Fruit fly (Drosophila melanogaster) whole organism, adult: Measurements from ENCODE around the gene IP3K2.

ENCODE experiments used
- CG11617 ChIP-seq: fragments of 200-800 bp; sonication (Bioruptor generic); optimal IDR thresholded peaks from 2 replicates; lab custom pipeline; 2017; ENCODE audit warnings: mild to moderate bottlenecking, missing biosample characterization, missing genetic modification reagents, missing genetic modification characterization
- CG12768 ChIP-seq: fragments of 200-800 bp; sonication (Bioruptor generic); optimal IDR thresholded peaks from 2 replicates; lab custom pipeline; 2017; ENCODE audit warnings: missing biosample characterization, missing genetic modification characterization, mild to moderate bottlenecking, moderate library complexity, missing genetic modification reagents
- CG14711 ChIP-seq: fragments of 200-800 bp; sonication (Bioruptor generic); optimal IDR thresholded peaks from 2 replicates; lab custom pipeline; 2018; ENCODE audit warnings: missing biosample characterization, mild to moderate bottlenecking, missing genetic modification characterization, moderate library complexity
- CG1620 ChIP-seq: fragments of 200-800 bp; sonication (Bioruptor generic); optimal IDR thresholded peaks from 2 replicates; lab custom pipeline; 2016; ENCODE audit warnings: missing biosample characterization, missing genetic modification characterization
- CG33017 ChIP-seq: fragments of 200-800 bp; sonication (Bioruptor generic); optimal IDR thresholded peaks from 2 replicates; lab custom pipeline; 2018; ENCODE audit warnings: missing biosample characterization, mild to moderate bottlenecking, missing genetic modification characterization, moderate library complexity
- CG5204 ChIP-seq: fragments of 200-800 bp; sonication (Bioruptor generic); optimal IDR thresholded peaks from 2 replicates; lab custom pipeline; 2016; ENCODE audit warnings: missing biosample characterization, missing genetic modification characterization
- CG7045 ChIP-seq: fragments of 200-800 bp; sonication (Bioruptor generic); optimal IDR thresholded peaks from 2 replicates; lab custom pipeline; 2017; ENCODE audit warnings: missing biosample characterization, mild to moderate bottlenecking, missing genetic modification characterization
- CG7101 ChIP-seq: fragments of 200-800 bp; sonication (Bioruptor generic); optimal IDR thresholded peaks from 2 replicates; lab custom pipeline; 2018; ENCODE audit warnings: missing biosample characterization, mild to moderate bottlenecking, missing genetic modification characterization, moderate library complexity
- Clk ChIP-seq: fragments of 200-800 bp; sonication (Bioruptor generic); optimal IDR thresholded peaks from 2 replicates; lab custom pipeline; 2017; ENCODE audit warnings: missing biosample characterization, missing genetic modification characterization
- Crg-1 ChIP-seq: fragments of 200-800 bp; sonication (Bioruptor generic); optimal IDR thresholded peaks from 2 replicates; lab custom pipeline; 2016; ENCODE audit warnings: missing biosample characterization, missing genetic modification characterization
- Hr96 ChIP-seq: fragments of 200-800 bp; sonication (Bioruptor generic); optimal IDR thresholded peaks from 2 replicates; lab custom pipeline; 2016; ENCODE audit warnings: missing biosample characterization, missing genetic modification characterization
- Mnt ChIP-seq: fragments of 200-800 bp; sonication (Bioruptor generic); optimal IDR thresholded peaks from 2 replicates; lab custom pipeline; 2016; ENCODE audit warnings: missing biosample characterization, mild to moderate bottlenecking, missing genetic modification characterization
- bab1 ChIP-seq: fragments of 200-800 bp; sonication (Bioruptor generic); optimal IDR thresholded peaks from 3 replicates; lab custom pipeline; 2019; ENCODE audit warnings: missing biosample characterization, mild to moderate bottlenecking, missing genetic modification characterization, moderate library complexity
- cic ChIP-seq: fragments of 200-800 bp; sonication (Bioruptor generic); optimal IDR thresholded peaks from 2 replicates; lab custom pipeline; 2017; ENCODE audit warnings: missing biosample characterization, mild to moderate bottlenecking, missing genetic modification characterization, moderate library complexity
- cnc ChIP-seq, 2 experiments: fragments of >200 bp; optimal IDR thresholded peaks; 2 replicates each; lab custom pipeline; 2017
- kay ChIP-seq: fragments of 200-800 bp; sonication (Bioruptor generic); peaks from one replicate; lab custom pipeline; 2016; ENCODE audit warnings: missing biosample characterization, missing genetic modification characterization, borderline replicate concordance
- ovo ChIP-seq: fragments of 200-800 bp; sonication (Bioruptor generic); optimal IDR thresholded peaks from 2 replicates; lab custom pipeline; 2016; ENCODE audit warnings: missing biosample characterization, missing genetic modification characterization
- pad ChIP-seq: fragments of 200-800 bp; sonication (Bioruptor generic); optimal IDR thresholded peaks from 3 replicates; lab custom pipeline; 2017; ENCODE audit warnings: missing biosample characterization, missing genetic modification characterization, mild to moderate bottlenecking, moderate library complexity, missing genetic modification reagents
- tj ChIP-seq: fragments of 200-800 bp; sonication (Bioruptor generic); optimal IDR thresholded peaks from 3 replicates; lab custom pipeline; 2017; ENCODE audit warnings: missing biosample characterization, mild to moderate bottlenecking, missing genetic modification characterization, moderate library complexity
- toe ChIP-seq: fragments of 200-800 bp; sonication (Bioruptor generic); optimal IDR thresholded peaks from 2 replicates; lab custom pipeline; 2016; ENCODE audit warnings: missing biosample characterization, missing genetic modification characterization

The IP3K2 gene

DNA sequence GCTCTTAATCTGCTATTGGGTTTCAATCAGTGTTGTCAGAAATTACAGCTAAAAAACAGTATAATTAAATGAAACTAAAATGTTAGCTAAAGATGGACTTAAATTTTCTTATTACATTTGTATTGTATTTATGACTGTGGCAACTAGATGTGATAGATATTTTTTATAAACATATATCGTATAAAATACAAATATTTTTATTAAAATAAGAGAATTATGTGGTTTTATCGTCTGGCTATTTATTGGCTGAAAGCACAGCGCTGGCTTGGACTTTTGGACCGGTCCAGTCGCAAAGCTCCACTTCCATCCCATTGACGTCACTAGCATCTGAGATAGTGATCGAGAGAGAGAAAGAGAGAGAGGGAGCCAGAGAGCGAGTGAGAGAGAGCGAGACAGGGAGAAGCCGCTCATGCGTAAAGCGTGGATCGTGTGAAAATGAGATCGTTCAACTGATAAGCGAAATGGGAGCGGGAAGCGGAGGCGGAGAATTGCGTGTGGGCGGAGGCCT, 16.0 kb downstream of the IP3K2 start:
- TF ChIP-seq cnc (optimal IDR thresholded peaks at IDR 0.05; lab: Kevin White, UChicago) (no peak), CG14711 (tag; lab: Kevin White, UChicago) (peak; percentile 76), CG7045 (GFP tag; lab: Kevin White, UChicago) (peak; percentile 44), cic (GFP tag; lab: Kevin White, UChicago) (peak; percentile 47), toe (GFP tag; lab: Kevin White, UChicago) (peak; percentile 50), CG33017 (tag; lab: Kevin White, UChicago) (peak; percentile 73), Crg-1 (GFP tag; lab: Kevin White, UChicago) (no peak), Hr96 (GFP tag; lab: Kevin White, UChicago) (peak; percentile 71), kay (GFP tag; lab: Kevin White, UChicago) (peak; percentile 68), Mnt (peak; percentile 57), CG1620 (GFP tag; lab: Kevin White, UChicago) (no peak), Clk (no peak), tj (GFP tag; lab: Kevin White, UChicago) (peak; percentile 78), bab1 (GFP tag; lab: Kevin White, UChicago) (peak; percentile 42), CG7101 (tag; lab: Kevin White, UChicago) (peak; percentile 87), CG11617 (GFP tag; lab: Kevin White, UChicago) (peak; percentile 86), pad (GFP tag; lab: Kevin White, UChicago) (peak; percentile 59), CG5204 (GFP tag; lab: Kevin White, UChicago) (no peak), ovo (GFP tag; lab: Kevin White, UChicago) (peak; percentile 29), CG12768 (GFP tag; lab: Kevin White, UChicago) (peak; percentile 93)

- TF ChIP-seq CG1620 (GFP tag; lab: Kevin White, UChicago) = no peak
- peak; percentile 63 for TF ChIP-seq Mnt
- no peak for TF ChIP-seq cnc (optimal IDR thresholded peaks at IDR 0.05; lab: Kevin White, UChicago)
- no peak for TF ChIP-seq Crg-1 (GFP tag; lab: Kevin White, UChicago)
- peak; percentile 17 for TF ChIP-seq tj (GFP tag; lab: Kevin White, UChicago)
- peak; percentile 35 for TF ChIP-seq cic (GFP tag; lab: Kevin White, UChicago)
- TF ChIP-seq CG14711 (tag; lab: Kevin White, UChicago) = peak; percentile 40
- TF ChIP-seq Clk = no peak
- peak; percentile 8 for TF ChIP-seq pad (GFP tag; lab: Kevin White, UChicago)
- no peak for TF ChIP-seq CG5204 (GFP tag; lab: Kevin White, UChicago)
- peak; percentile 71 for TF ChIP-seq CG11617 (GFP tag; lab: Kevin White, UChicago)
- TF ChIP-seq bab1 (GFP tag; lab: Kevin White, UChicago) = no peak
- TF ChIP-seq CG7045 (GFP tag; lab: Kevin White, UChicago) = no peak
- TF ChIP-seq CG33017 (tag; lab: Kevin White, UChicago) = no peak
- no peak for TF ChIP-seq toe (GFP tag; lab: Kevin White, UChicago)
- TF ChIP-seq Hr96 (GFP tag; lab: Kevin White, UChicago) = no peak
- no peak for TF ChIP-seq kay (GFP tag; lab: Kevin White, UChicago)
- TF ChIP-seq CG12768 (GFP tag; lab: Kevin White, UChicago) = peak; percentile 7
- no peak for TF ChIP-seq ovo (GFP tag; lab: Kevin White, UChicago)
- TF ChIP-seq CG7101 (tag; lab: Kevin White, UChicago) = peak; percentile 55
Observed at dm6 chrX:13320697-13321445, 17.4 kb downstream of the IP3K2 start.

DNA sequence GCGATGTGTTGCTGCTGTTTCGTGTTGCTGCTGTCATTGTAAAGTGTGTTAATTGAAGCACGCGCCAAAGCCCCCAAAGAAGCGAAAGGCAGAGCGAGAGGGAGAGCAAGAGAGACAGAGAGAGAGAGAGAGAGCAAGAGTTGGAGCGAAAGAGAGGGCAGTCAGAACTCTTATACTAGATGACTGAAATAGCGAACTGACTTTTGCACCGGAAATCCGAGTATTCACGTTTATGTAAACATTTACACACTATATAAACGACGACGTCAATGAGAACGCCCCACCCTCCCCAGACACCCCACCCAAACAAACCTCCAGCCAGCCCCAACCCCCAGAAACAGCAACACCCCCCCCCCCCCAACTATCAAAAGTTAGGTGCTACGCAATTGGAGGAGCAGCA, 19.0 kb downstream of the IP3K2 start:
- peak; percentile 5 for TF ChIP-seq Mnt
- TF ChIP-seq CG7101 (tag; lab: Kevin White, UChicago) = peak; percentile 42
- peak; percentile 7 for TF ChIP-seq CG33017 (tag; lab: Kevin White, UChicago)
- no peak for TF ChIP-seq CG7045 (GFP tag; lab: Kevin White, UChicago)
- TF ChIP-seq CG12768 (GFP tag; lab: Kevin White, UChicago) = peak; percentile 80
- TF ChIP-seq Clk = no peak
- TF ChIP-seq cic (GFP tag; lab: Kevin White, UChicago) = peak; percentile 41
- TF ChIP-seq cnc (optimal IDR thresholded peaks at IDR 0.05; lab: Kevin White, UChicago) = no peak

DNA sequence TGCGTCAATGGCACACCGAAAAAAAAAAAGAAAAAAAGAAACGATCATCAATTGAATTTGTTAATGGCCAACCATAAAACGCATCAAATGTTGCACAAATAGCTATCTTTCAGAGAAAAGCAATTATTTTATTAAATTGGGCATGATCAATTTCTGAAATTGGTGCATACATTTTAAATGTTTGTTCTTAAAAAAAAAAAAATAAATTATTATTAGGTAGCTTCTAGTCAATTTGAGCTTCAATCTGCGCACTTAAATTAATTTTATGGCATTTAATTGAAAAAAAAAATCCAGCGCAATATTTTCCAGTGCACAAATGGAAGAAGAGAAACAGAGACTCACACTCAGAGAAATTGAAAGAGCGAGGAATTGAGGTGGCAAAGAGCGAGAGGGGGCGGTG, 19.7 kb downstream of the IP3K2 start:
- TF ChIP-seq CG33017 (tag; lab: Kevin White, UChicago) (no peak), pad (GFP tag; lab: Kevin White, UChicago) (no peak), Mnt (peak; percentile 24), toe (GFP tag; lab: Kevin White, UChicago) (peak; percentile 25), cnc (optimal IDR thresholded peaks at IDR 0.05; lab: Kevin White, UChicago) (no peak), Clk (no peak), ovo (GFP tag; lab: Kevin White, UChicago) (no peak), CG14711 (tag; lab: Kevin White, UChicago) (peak; percentile 45), cic (GFP tag; lab: Kevin White, UChicago) (no peak), CG7045 (GFP tag; lab: Kevin White, UChicago) (no peak), Hr96 (GFP tag; lab: Kevin White, UChicago) (peak; percentile 48), CG12768 (GFP tag; lab: Kevin White, UChicago) (no peak), CG7101 (tag; lab: Kevin White, UChicago) (peak; percentile 57), bab1 (GFP tag; lab: Kevin White, UChicago) (peak; percentile 21), Crg-1 (GFP tag; lab: Kevin White, UChicago) (no peak), tj (GFP tag; lab: Kevin White, UChicago) (peak; percentile 8), kay (GFP tag; lab: Kevin White, UChicago) (peak; percentile 69), CG1620 (GFP tag; lab: Kevin White, UChicago) (peak; percentile 17), CG5204 (GFP tag; lab: Kevin White, UChicago) (peak; percentile 69), CG11617 (GFP tag; lab: Kevin White, UChicago) (peak; percentile 39)
